Worm (Caenorhabditis elegans): ENCODE results near the gene glb-9.

The glb-9 gene

ce11 chrII:7519221-7519620 lies at the start of gene glb-9:
Gene glb-9 (minus strand): TSS chrII:7519321.
- TF ChIP-seq ama-1 (optimal IDR thresholded peaks at IDR 0.05) (no peak), tbx-37 (GFP tag; conservative IDR thresholded peaks at IDR 0.05) (no peak), B0310.2 (tag; optimal IDR thresholded peaks at IDR 0.05) (no peak), hmg-4 (GFP tag; optimal IDR thresholded peaks at IDR 0.05) (no peak), F13C5.2 (tag; optimal IDR thresholded peaks at IDR 0.05) (no peak), aly-1 (tag; optimal IDR thresholded peaks at IDR 0.05) (no peak), scrt-1 (GFP tag; IDR thresholded peaks at IDR 0.05) (no peak), sea-1 (GFP tag; conservative IDR thresholded peaks at IDR 0.05) (no peak), flt-1 (GFP tag; IDR thresholded peaks at IDR 0.05) (no peak), ceh-13 (GFP tag; optimal IDR thresholded peaks at IDR 0.05) (no peak), tbx-11 (GFP tag; IDR thresholded peaks at IDR 0.05) (no peak), ceh-36 (tag; optimal IDR thresholded peaks at IDR 0.05) (no peak), hmbx-1 (tag; optimal IDR thresholded peaks at IDR 0.05) (no peak), ets-7 (tag; optimal IDR thresholded peaks at IDR 0.05) (no peak)

ce11 chrII:7562616-7563015 lies 43.5 kb upstream of the glb-9 start:
- TF ChIP-seq tra-4 (tag; optimal IDR thresholded peaks at IDR 0.05) (no peak), tbx-11 (GFP tag; IDR thresholded peaks at IDR 0.05) (no peak), ceh-36 (tag; optimal IDR thresholded peaks at IDR 0.05) (no peak), hmbx-1 (tag; optimal IDR thresholded peaks at IDR 0.05) (no peak), pes-1 (GFP tag; IDR thresholded peaks at IDR 0.05) (no peak), hmg-4 (GFP tag; optimal IDR thresholded peaks at IDR 0.05) (no peak), ama-1 (optimal IDR thresholded peaks at IDR 0.05) (no peak), sea-1 (GFP tag; conservative IDR thresholded peaks at IDR 0.05) (no peak), aly-1 (tag; optimal IDR thresholded peaks at IDR 0.05) (no peak), ceh-13 (GFP tag; optimal IDR thresholded peaks at IDR 0.05) (no peak), flt-1 (GFP tag; IDR thresholded peaks at IDR 0.05) (no peak), F13C5.2 (tag; optimal IDR thresholded peaks at IDR 0.05) (no peak), B0310.2 (tag; optimal IDR thresholded peaks at IDR 0.05) (no peak), ets-7 (tag; optimal IDR thresholded peaks at IDR 0.05) (no peak), tbx-37 (GFP tag; conservative IDR thresholded peaks at IDR 0.05) (no peak), hnd-1 (tag; optimal IDR thresholded peaks at IDR 0.05) (no peak), scrt-1 (GFP tag; IDR thresholded peaks at IDR 0.05) (no peak)

- TF ChIP-seq tbx-37 (GFP tag; conservative IDR thresholded peaks at IDR 0.05) (no peak), B0310.2 (tag; optimal IDR thresholded peaks at IDR 0.05) (no peak), F13C5.2 (tag; optimal IDR thresholded peaks at IDR 0.05) (no peak), scrt-1 (GFP tag; IDR thresholded peaks at IDR 0.05) (no peak), ama-1 (optimal IDR thresholded peaks at IDR 0.05) (no peak), hmbx-1 (tag; optimal IDR thresholded peaks at IDR 0.05) (no peak), ceh-13 (GFP tag; optimal IDR thresholded peaks at IDR 0.05) (no peak)
Observed at ce11 chrII:7561494-7561893, 42.4 kb upstream of the glb-9 start, which contains the start of the genes ZK1290.11 and ZK1290.1. Gene ZK1290.11 (minus strand): TSS chrII:7561594. Gene ZK1290.1 (plus strand): TSS chrII:7561764.

ce11 chrII:7560844-7561243 lies 41.7 kb upstream of the glb-9 start:
- TF ChIP-seq tra-4 (tag; optimal IDR thresholded peaks at IDR 0.05) (no peak), flt-1 (GFP tag; IDR thresholded peaks at IDR 0.05) (no peak), pes-1 (GFP tag; IDR thresholded peaks at IDR 0.05) (no peak), hmg-4 (GFP tag; optimal IDR thresholded peaks at IDR 0.05) (no peak), hmbx-1 (tag; optimal IDR thresholded peaks at IDR 0.05) (no peak), F13C5.2 (tag; optimal IDR thresholded peaks at IDR 0.05) (no peak), B0310.2 (tag; optimal IDR thresholded peaks at IDR 0.05) (no peak), ama-1 (optimal IDR thresholded peaks at IDR 0.05) (no peak)

- TF ChIP-seq ceh-36 (tag; optimal IDR thresholded peaks at IDR 0.05) = no peak
- TF ChIP-seq B0310.2 (tag; optimal IDR thresholded peaks at IDR 0.05) = no peak
- TF ChIP-seq tra-4 (tag; optimal IDR thresholded peaks at IDR 0.05) = no peak
- TF ChIP-seq F13C5.2 (tag; optimal IDR thresholded peaks at IDR 0.05) = no peak
- TF ChIP-seq ets-7 (tag; optimal IDR thresholded peaks at IDR 0.05) = no peak
- no peak for TF ChIP-seq ceh-13 (GFP tag; optimal IDR thresholded peaks at IDR 0.05)
- no peak for TF ChIP-seq tbx-11 (GFP tag; IDR thresholded peaks at IDR 0.05)
- TF ChIP-seq sea-1 (GFP tag; conservative IDR thresholded peaks at IDR 0.05) = no peak
- TF ChIP-seq flt-1 (GFP tag; IDR thresholded peaks at IDR 0.05) = no peak
- TF ChIP-seq aly-1 (tag; optimal IDR thresholded peaks at IDR 0.05) = no peak
- no peak for TF ChIP-seq ama-1 (optimal IDR thresholded peaks at IDR 0.05)
- TF ChIP-seq tbx-37 (GFP tag; conservative IDR thresholded peaks at IDR 0.05) = no peak
- TF ChIP-seq hmg-4 (GFP tag; optimal IDR thresholded peaks at IDR 0.05) = no peak
Observed at ce11 chrII:7558864-7559263, 39.7 kb upstream of the glb-9 start.

ce11 chrII:7557981-7558380 lies 38.9 kb upstream of the glb-9 start:
- TF ChIP-seq flt-1 (GFP tag; IDR thresholded peaks at IDR 0.05) (no peak), scrt-1 (GFP tag; IDR thresholded peaks at IDR 0.05) (no peak), sea-1 (GFP tag; conservative IDR thresholded peaks at IDR 0.05) (no peak), ceh-13 (GFP tag; optimal IDR thresholded peaks at IDR 0.05) (no peak), tbx-11 (GFP tag; IDR thresholded peaks at IDR 0.05) (no peak)

- TF ChIP-seq hnd-1 (tag; optimal IDR thresholded peaks at IDR 0.05) (no peak), flt-1 (GFP tag; IDR thresholded peaks at IDR 0.05) (no peak), ets-7 (tag; optimal IDR thresholded peaks at IDR 0.05) (no peak), sea-1 (GFP tag; conservative IDR thresholded peaks at IDR 0.05) (no peak), B0310.2 (tag; optimal IDR thresholded peaks at IDR 0.05) (no peak), tra-4 (tag; optimal IDR thresholded peaks at IDR 0.05) (no peak), ceh-36 (tag; optimal IDR thresholded peaks at IDR 0.05) (no peak), tbx-37 (GFP tag; conservative IDR thresholded peaks at IDR 0.05) (no peak), tbx-11 (GFP tag; IDR thresholded peaks at IDR 0.05) (no peak)
Observed at ce11 chrII:7555454-7555853, 36.3 kb upstream of the glb-9 start, which contains the start of gene ZK1290.14. Gene ZK1290.14 (minus strand): TSS chrII:7555592.

ce11 chrII:7554716-7555247 lies 35.7 kb upstream of the glb-9 start:
- no peak for TF ChIP-seq ceh-13 (GFP tag; optimal IDR thresholded peaks at IDR 0.05)
- TF ChIP-seq aly-1 (tag; optimal IDR thresholded peaks at IDR 0.05) = no peak
- no peak for TF ChIP-seq ama-1 (optimal IDR thresholded peaks at IDR 0.05)
- no peak for TF ChIP-seq ets-7 (tag; optimal IDR thresholded peaks at IDR 0.05)
- TF ChIP-seq hmg-4 (GFP tag; optimal IDR thresholded peaks at IDR 0.05) = no peak
- TF ChIP-seq hnd-1 (tag; optimal IDR thresholded peaks at IDR 0.05) = no peak
- no peak for TF ChIP-seq tbx-37 (GFP tag; conservative IDR thresholded peaks at IDR 0.05)
- no peak for TF ChIP-seq hmbx-1 (tag; optimal IDR thresholded peaks at IDR 0.05)
- TF ChIP-seq B0310.2 (tag; optimal IDR thresholded peaks at IDR 0.05) = no peak
- TF ChIP-seq F13C5.2 (tag; optimal IDR thresholded peaks at IDR 0.05) = no peak

Measured in whole organism, early embryonic.